ENCODE assay signal across 1 fruit fly cellular context in genomic region chrX:19154998-19155397, dm6.
A peak's percentile ranks its signal among the peaks of the same experiment; 100 is the strongest.
TF ChIP-seq lines count a peak whose summit lies in the region.

No protein-coding gene starts in this region.

TF ChIP-seq in whole organism, embryonic, 481 proteins besides CTCF, POLR2A, EP300 and RAD21 (continued from another document):
- TF ChIP-seq CG6254 (GFP tag; optimal IDR thresholded peaks at IDR 0.05; lab: Kevin White, UChicago) (peak; percentile 91), CG34422 (GFP tag; IDR thresholded peaks at IDR 0.05; lab: Robert Waterston, UW) (peak; percentile 73; the same call in 2 of the 3 replicates), pho (GFP tag; optimal IDR thresholded peaks at IDR 0.05; lab: Kevin White, UChicago) (peak; percentile 55), lilli (GFP tag; optimal IDR thresholded peaks at IDR 0.05; lab: Kevin White, UChicago) (peak; percentile 81), Dll (GFP tag; IDR thresholded peaks at IDR 0.05; lab: Robert Waterston, UW; ENCODE audit: partially characterized antibody) (no peak), dimm (GFP tag; IDR thresholded peaks at IDR 0.05; lab: Robert Waterston, UW) (peak; percentile 68), Oaz (GFP tag; IDR thresholded peaks at IDR 0.05; lab: Robert Waterston, UW) (no peak), hth (optimal IDR thresholded peaks at IDR 0.05; lab: Kevin White, UChicago) (no peak), chif (GFP tag; optimal IDR thresholded peaks at IDR 0.05; lab: Kevin White, UChicago) (peak; percentile 92 to 94), CG4820 (GFP tag; optimal IDR thresholded peaks at IDR 0.05; lab: Kevin White, UChicago) (peak; percentile 91), CG17829 (tag; optimal IDR thresholded peaks at IDR 0.05; lab: Kevin White, UChicago) (peak; percentile 94), CG12071 (GFP tag; optimal IDR thresholded peaks at IDR 0.05; lab: Kevin White, UChicago) (peak; percentile 53), CG17361 (GFP tag; IDR thresholded peaks at IDR 0.05; lab: Robert Waterston, UW) (peak; percentile 91), lola (GFP tag; optimal IDR thresholded peaks at IDR 0.05; lab: Kevin White, UChicago) (peak in 1 of 3 experiments; percentile 94), ERR (GFP tag; optimal IDR thresholded peaks at IDR 0.05; lab: Kevin White, UChicago) (peak; percentile 43), gce (GFP tag; IDR thresholded peaks at IDR 0.05; lab: Robert Waterston, UW) (peak; percentile 63; the same call in 1 of the 3 replicates), br (optimal IDR thresholded peaks at IDR 0.05; lab: Kevin White, UChicago) (no peak), CG9876 (GFP tag; optimal IDR thresholded peaks at IDR 0.05; lab: Kevin White, UChicago) (peak; percentile 51), CG7745 (tag; optimal IDR thresholded peaks at IDR 0.05; lab: Kevin White, UChicago) (peak; percentile 77), CG4404 (GFP tag; IDR thresholded peaks at IDR 0.05; lab: Robert Waterston, UW) (peak; percentile 88), cwo (GFP tag; optimal IDR thresholded peaks at IDR 0.05; lab: Kevin White, UChicago) (peak; percentile 21), CG6654 (GFP tag; optimal IDR thresholded peaks at IDR 0.05; lab: Kevin White, UChicago) (peak; percentile 62), gro (GFP tag; optimal IDR thresholded peaks at IDR 0.05; lab: Kevin White, UChicago) (peak; percentile 58), CG18262 (tag; optimal IDR thresholded peaks at IDR 0.05; lab: Kevin White, UChicago) (peak; percentile 93), trem (tag; optimal IDR thresholded peaks at IDR 0.05; lab: Kevin White, UChicago) (peak; percentile 92), NC2β (GFP tag; optimal IDR thresholded peaks at IDR 0.05; lab: Kevin White, UChicago) (peak; percentile 90), hbn (GFP tag; IDR thresholded peaks at IDR 0.05; lab: Robert Waterston, UW; ENCODE audit: partially characterized antibody) (no peak), salm (tag; optimal IDR thresholded peaks at IDR 0.05; lab: Kevin White, UChicago) (peak; percentile 75), CG13296 (GFP tag; optimal IDR thresholded peaks at IDR 0.05; lab: Kevin White, UChicago) (no peak), wdn (GFP tag; IDR thresholded peaks at IDR 0.05; lab: Robert Waterston, UW) (0 out of 2 replicates have a peak, but pooled peaks have one; percentile 16), tup (GFP tag; optimal IDR thresholded peaks at IDR 0.05; lab: Kevin White, UChicago) (peak; percentile 55), Asciz (GFP tag; optimal IDR thresholded peaks at IDR 0.05; lab: Kevin White, UChicago) (peak; percentile 84), CG30431 (GFP tag; optimal IDR thresholded peaks at IDR 0.05; lab: Kevin White, UChicago) (peak; percentile 82), Rfx (GFP tag; IDR thresholded peaks at IDR 0.05; lab: Robert Waterston, UW) (peak; percentile 67), zfh1 (GFP tag; IDR thresholded peaks at IDR 0.05; lab: Robert Waterston, UW) (peak; percentile 95), B-H2 (GFP tag; optimal IDR thresholded peaks at IDR 0.05; lab: Kevin White, UChicago) (no peak)
